Worm (Caenorhabditis elegans): Measurements from ENCODE around the gene T04A6.1.

DNA sequence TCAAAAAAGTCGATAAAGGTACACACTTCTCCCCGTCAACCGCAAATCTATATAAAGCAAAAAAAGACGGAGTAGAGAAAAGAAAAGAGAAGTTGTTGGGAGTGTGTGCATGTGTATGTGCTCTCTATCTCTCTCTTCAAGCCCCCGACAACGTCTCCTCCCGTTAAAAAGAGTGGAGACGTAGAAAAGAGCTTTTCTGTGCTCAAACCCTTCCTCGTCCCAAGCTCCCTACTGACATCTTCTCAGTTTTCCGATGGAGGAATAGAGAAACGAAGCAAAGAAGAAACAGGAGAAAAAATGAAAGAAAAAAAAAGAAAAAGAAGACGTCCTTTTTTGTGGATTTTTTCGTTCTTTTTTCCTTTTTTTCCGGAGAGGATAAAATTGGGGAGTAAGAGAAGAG, 35.7 kb upstream of the T04A6.1 start:
- TF ChIP-seq daf-8 (GFP tag; IDR thresholded peaks at IDR 0.05) = no peak
- TF ChIP-seq nhr-11 (tag; optimal IDR thresholded peaks at IDR 0.05) = no peak
- TF ChIP-seq nhr-41 (GFP tag; IDR thresholded peaks at IDR 0.05) = no peak
- no peak for TF ChIP-seq ztf-11 (tag; optimal IDR thresholded peaks at IDR 0.05)
- TF ChIP-seq nhr-25 (tag; optimal IDR thresholded peaks at IDR 0.05; ENCODE audit: borderline replicate concordance, insufficient read depth) = no peak
- no peak for TF ChIP-seq zag-1 (tag; optimal IDR thresholded peaks at IDR 0.05)
- no peak for TF ChIP-seq gei-8 (GFP tag; optimal IDR thresholded peaks at IDR 0.05)
- TF ChIP-seq pha-4 (GFP tag; IDR thresholded peaks at IDR 0.05) = no peak
- no peak for TF ChIP-seq pha-4 (tag; optimal IDR thresholded peaks at IDR 0.05)
- no peak for TF ChIP-seq pqm-1 (tag; optimal IDR thresholded peaks at IDR 0.05)

Data from whole organism, L4 larva.